Worm (Caenorhabditis elegans) whole organism, late embryonic: ENCODE measurements around the gene dop-3.
A peak's percentile ranks its signal among the peaks of the same experiment; 100 is the strongest.

Source experiments
- C38D4.7 ChIP-seq: fragments of 200-800 bp; sonication (Bioruptor generic); optimal IDR thresholded peaks from 2 replicates; lab custom pipeline; 2018; ENCODE audit warnings: mild to moderate bottlenecking, missing genetic modification characterization, moderate library complexity, missing compliant biosample characterization
- F13H6.1 ChIP-seq: sonication (generic microtip); optimal IDR thresholded peaks from 2 replicates; lab custom pipeline; 2016; ENCODE audit warnings: missing genetic modification characterization, missing compliant biosample characterization
- K02D7.2 ChIP-seq: sonication (generic microtip); optimal IDR thresholded peaks from 2 replicates; lab custom pipeline; 2017; ENCODE audit warnings: mild to moderate bottlenecking, missing genetic modification characterization, missing compliant biosample characterization
- ama-1 ChIP-seq: fragments of 150-350 bp; optimal IDR thresholded peaks from 2 replicates; lab custom pipeline; 2014
- ceh-19 ChIP-seq: fragments of 200-800 bp; sonication (Bioruptor generic); optimal IDR thresholded peaks from 2 replicates; lab custom pipeline; 2018; ENCODE audit warnings: mild to moderate bottlenecking, missing genetic modification characterization, missing compliant biosample characterization
- ceh-24 ChIP-seq: sonication (generic microtip); optimal IDR thresholded peaks from 2 replicates; lab custom pipeline; 2016; ENCODE audit warnings: mild to moderate bottlenecking, missing genetic modification characterization, missing compliant biosample characterization
- ceh-30 ChIP-seq: fragments of 150-350 bp; optimal IDR thresholded peaks from 2 replicates; lab custom pipeline; 2014; ENCODE audit warnings: missing biosample characterization, missing genetic modification characterization
- ceh-31 ChIP-seq: sonication (generic microtip); optimal IDR thresholded peaks from 2 replicates; lab custom pipeline; 2016; ENCODE audit warnings: missing genetic modification characterization, missing compliant biosample characterization
- ceh-34 ChIP-seq: sonication (generic microtip); optimal IDR thresholded peaks from 2 replicates; lab custom pipeline; 2016; ENCODE audit warnings: mild to moderate bottlenecking, missing genetic modification characterization, missing compliant biosample characterization
- ceh-6 ChIP-seq: fragments of 200-800 bp; sonication (Bioruptor generic); optimal IDR thresholded peaks from 2 replicates; lab custom pipeline; 2018; ENCODE audit warnings: mild to moderate bottlenecking, missing genetic modification characterization, missing compliant biosample characterization
- ceh-9 ChIP-seq: sonication (generic microtip); optimal IDR thresholded peaks from 2 replicates; lab custom pipeline; 2016; ENCODE audit warnings: mild to moderate bottlenecking, missing genetic modification characterization, inconsistent platforms, missing compliant biosample characterization
- dve-1 ChIP-seq: sonication (generic microtip); optimal IDR thresholded peaks from 2 replicates; lab custom pipeline; 2017; ENCODE audit warnings: antibody characterized with exemption, mild to moderate bottlenecking, missing genetic modification characterization, missing compliant biosample characterization
- elt-2 ChIP-seq: sonication (generic microtip); optimal IDR thresholded peaks from 2 replicates; lab custom pipeline; 2016; ENCODE audit warnings: missing genetic modification reagents, missing genetic modification characterization, missing compliant biosample characterization
- ets-4 ChIP-seq: sonication (generic microtip); optimal IDR thresholded peaks from 2 replicates; lab custom pipeline; 2016; ENCODE audit warnings: missing genetic modification characterization, missing compliant biosample characterization
- eyg-1 ChIP-seq: sonication (generic microtip); optimal IDR thresholded peaks from 2 replicates; lab custom pipeline; 2016; ENCODE audit warnings: missing genotype, missing genetic modification characterization, missing compliant biosample characterization
- gmeb-2 ChIP-seq: sonication (generic microtip); optimal IDR thresholded peaks from 2 replicates; lab custom pipeline; 2016; ENCODE audit warnings: missing genetic modification characterization, inconsistent platforms, missing compliant biosample characterization
- hlh-13 ChIP-seq: fragments of 200-800 bp; sonication (Bioruptor generic); optimal IDR thresholded peaks from 2 replicates; lab custom pipeline; 2018; ENCODE audit warnings: mild to moderate bottlenecking, missing genetic modification characterization, missing compliant biosample characterization
- hlh-15 ChIP-seq: sonication (generic microtip); optimal IDR thresholded peaks from 2 replicates; lab custom pipeline; 2016; ENCODE audit warnings: missing genetic modification characterization, missing compliant biosample characterization
- hlh-8 ChIP-seq: sonication (generic microtip); optimal IDR thresholded peaks from 2 replicates; lab custom pipeline; 2016; ENCODE audit warnings: missing genotype, missing genetic modification characterization, missing compliant biosample characterization
- lim-6 ChIP-seq: sonication (generic microtip); optimal IDR thresholded peaks from 2 replicates; lab custom pipeline; 2016; ENCODE audit warnings: missing genetic modification characterization, missing compliant biosample characterization
- lin-11 ChIP-seq: fragments of 200-800 bp; sonication (Bioruptor generic); optimal IDR thresholded peaks from 2 replicates; lab custom pipeline; 2018; ENCODE audit warnings: mild to moderate bottlenecking, missing genetic modification characterization, missing compliant biosample characterization
- madf-2 ChIP-seq: sonication (generic microtip); optimal IDR thresholded peaks from 2 replicates; lab custom pipeline; 2017; ENCODE audit warnings: missing genetic modification characterization, missing compliant biosample characterization
- nfya-1 ChIP-seq: sonication (generic microtip); optimal IDR thresholded peaks from 2 replicates; lab custom pipeline; 2017; ENCODE audit warnings: missing genetic modification characterization, mild to moderate bottlenecking, missing compliant biosample characterization, antibody characterized with exemption, moderate library complexity
- nhr-11 ChIP-seq: fragments of 150-350 bp; optimal IDR thresholded peaks from 2 replicates; lab custom pipeline; 2014; ENCODE audit warnings: missing biosample characterization, missing genetic modification characterization
- npax-4 ChIP-seq: sonication (generic microtip); optimal IDR thresholded peaks from 2 replicates; lab custom pipeline; 2016; ENCODE audit warnings: missing genetic modification characterization, missing compliant biosample characterization
- odd-2 ChIP-seq: sonication (generic microtip); optimal IDR thresholded peaks from 2 replicates; lab custom pipeline; 2017; ENCODE audit warnings: antibody characterized with exemption, mild to moderate bottlenecking, missing genetic modification characterization, missing compliant biosample characterization
- pat-9 ChIP-seq: fragments of 200-800 bp; sonication (Bioruptor generic); optimal IDR thresholded peaks from 2 replicates; lab custom pipeline; 2018; ENCODE audit warnings: mild to moderate bottlenecking, missing genetic modification characterization, moderate library complexity, missing compliant biosample characterization
- pax-1 ChIP-seq: fragments of 150-350 bp; optimal IDR thresholded peaks from 2 replicates; lab custom pipeline; 2014; ENCODE audit warnings: missing biosample characterization, missing genetic modification characterization
- pha-4 ChIP-seq: fragments of 150-350 bp; optimal IDR thresholded peaks from 2 replicates; lab custom pipeline; 2018; ENCODE audit warnings: missing biosample characterization, missing genetic modification reagents, missing genetic modification characterization
- pros-1 ChIP-seq: fragments of 150-350 bp; optimal IDR thresholded peaks from 2 replicates; lab custom pipeline; 2014; ENCODE audit warnings: missing biosample characterization, missing genetic modification reagents, missing genetic modification characterization
- sdc-2 ChIP-seq: sonication (generic microtip); optimal IDR thresholded peaks from 2 replicates; lab custom pipeline; 2016; ENCODE audit warnings: missing genotype, missing genetic modification characterization, missing compliant biosample characterization
- sox-2 ChIP-seq: fragments of 200-800 bp; sonication (Bioruptor generic); IDR thresholded peaks from 2 replicates; pipeline ENCODE4 v1.3.6; 2022; ENCODE audit warnings: missing genetic modification reagents, missing genetic modification characterization, missing compliant biosample characterization
- tbx-7 ChIP-seq: sonication (generic microtip); optimal IDR thresholded peaks from 2 replicates; lab custom pipeline; 2016; ENCODE audit warnings: missing genotype, missing genetic modification characterization, missing compliant biosample characterization
- unc-3 ChIP-seq, 2 experiments: fragments of 200-800 bp in 1 of 2; sonication (Bioruptor generic) in 1 of 2; sonication (generic microtip) in 1 of 2; conservative IDR thresholded peaks in 1 of 2; optimal IDR thresholded peaks in 1 of 2; 2 replicates each; pipeline versions ENCODE4 v1.3.6 to Lab custom; 2016 to 2022; ENCODE audit warnings: missing compliant biosample characterization in 2 of 2, missing genetic modification characterization in 2 of 2, missing genetic modification reagents in 1 of 2
- unc-42 ChIP-seq: sonication (generic microtip); optimal IDR thresholded peaks from 2 replicates; lab custom pipeline; 2016; ENCODE audit warnings: missing genotype, missing genetic modification characterization, missing compliant biosample characterization
- unc-55 ChIP-seq: sonication (generic microtip); optimal IDR thresholded peaks from 2 replicates; lab custom pipeline; 2017; ENCODE audit warnings: missing biosample characterization, missing genetic modification reagents, missing genetic modification characterization
- unc-86 ChIP-seq: sonication (generic microtip); optimal IDR thresholded peaks from 2 replicates; lab custom pipeline; 2016; ENCODE audit warnings: missing genetic modification characterization, missing compliant biosample characterization

dop-3 gene

DNA sequence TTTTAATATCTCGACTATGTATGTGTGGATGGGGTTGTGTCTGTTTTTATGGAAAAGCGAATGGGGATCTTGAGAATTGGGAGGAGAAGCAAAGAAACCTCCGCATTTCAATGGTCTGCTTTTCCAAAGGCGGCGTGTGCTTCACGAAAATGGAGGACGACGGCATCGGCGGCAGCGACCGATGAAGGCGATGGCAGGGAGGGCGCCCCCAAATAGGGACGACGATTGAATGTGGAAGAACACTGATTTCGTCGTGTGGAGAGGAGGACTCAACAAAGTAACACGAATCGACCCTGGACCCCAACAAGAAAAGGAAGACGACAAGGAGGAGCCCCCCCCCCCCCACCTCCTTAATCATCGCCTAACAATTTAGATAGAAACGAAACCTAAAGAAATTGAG, 3.5 kb upstream of the dop-3 start:
- TF ChIP-seq nhr-11 (no peak), lim-6 (tag; lab: Kevin White, UChicago) (no peak), ceh-9 (no peak), pax-1 (no peak), ama-1 (lab: Kevin White, UChicago) (no peak), eyg-1 (tag; lab: Kevin White, UChicago) (no peak), pha-4 (no peak), tbx-7 (tag; lab: Kevin White, UChicago) (no peak), pat-9 (no peak), odd-2 (tag; lab: Kevin White, UChicago) (no peak), unc-86 (tag; lab: Kevin White, UChicago) (no peak), ceh-30 (no peak), hlh-8 (tag; lab: Kevin White, UChicago) (no peak), sdc-2 (tag; lab: Kevin White, UChicago) (no peak), ceh-24 (tag; lab: Kevin White, UChicago) (no peak), dve-1 (tag; lab: Kevin White, UChicago) (no peak), elt-2 (no peak), ceh-19 (GFP tag; lab: Kevin White, UChicago) (no peak), hlh-13 (GFP tag; lab: Kevin White, UChicago) (no peak), K02D7.2 (tag; lab: Kevin White, UChicago) (no peak)

DNA sequence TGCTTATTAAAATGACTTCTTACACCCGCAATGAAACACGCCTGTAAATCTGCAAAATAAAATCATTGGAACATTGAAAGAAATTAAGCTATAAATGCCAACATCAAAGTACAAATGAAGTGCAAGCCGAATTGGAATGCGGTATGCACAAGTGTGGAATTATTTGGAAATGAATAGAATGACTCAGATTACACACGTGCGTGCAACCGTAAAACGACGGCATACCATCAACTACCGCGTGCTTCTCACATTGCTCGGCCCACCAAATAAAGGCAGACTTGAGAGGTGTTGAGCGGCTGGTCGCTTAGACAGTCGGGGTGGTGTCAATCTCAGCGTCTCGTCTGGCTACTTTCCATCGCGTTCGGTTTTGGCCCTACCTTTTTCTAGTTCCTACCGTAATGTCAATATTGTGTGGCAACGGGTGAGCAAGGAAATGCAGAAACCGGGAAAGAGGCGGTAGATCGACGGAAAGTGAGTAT, 7.1 kb downstream of the dop-3 start, which contains the start of gene aaim-1:
aaim-1 (minus strand) TSS at position 51 of the 479 bp plus-strand sequence.
- TF ChIP-seq ceh-34 (tag; lab: Kevin White, UChicago) (peak; percentile 32), tbx-7 (tag; lab: Kevin White, UChicago) (no peak)

DNA sequence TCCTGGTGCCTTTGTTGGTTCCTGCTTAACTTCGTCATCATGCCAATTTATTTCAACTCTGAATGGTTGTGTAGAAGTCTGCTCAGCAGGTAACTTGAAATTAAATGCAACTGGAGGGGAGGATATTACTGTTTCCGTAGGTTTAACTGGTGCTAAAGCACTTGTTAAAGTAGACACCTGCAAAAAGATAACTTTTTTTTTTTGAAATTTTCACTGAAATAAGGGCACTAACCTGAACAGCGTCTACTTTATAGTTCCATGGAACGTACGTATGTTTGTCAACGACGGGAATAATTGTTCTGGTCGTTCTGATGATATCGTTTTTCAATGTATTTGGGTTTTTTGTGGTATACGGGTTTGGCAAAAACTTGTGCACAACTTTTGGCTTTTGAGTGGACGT, 9.0 kb downstream of the dop-3 start:
- TF ChIP-seq sox-2 (GFP tag; lab: Robert Waterston, UW) (no peak), tbx-7 (tag; lab: Kevin White, UChicago) (no peak)

DNA sequence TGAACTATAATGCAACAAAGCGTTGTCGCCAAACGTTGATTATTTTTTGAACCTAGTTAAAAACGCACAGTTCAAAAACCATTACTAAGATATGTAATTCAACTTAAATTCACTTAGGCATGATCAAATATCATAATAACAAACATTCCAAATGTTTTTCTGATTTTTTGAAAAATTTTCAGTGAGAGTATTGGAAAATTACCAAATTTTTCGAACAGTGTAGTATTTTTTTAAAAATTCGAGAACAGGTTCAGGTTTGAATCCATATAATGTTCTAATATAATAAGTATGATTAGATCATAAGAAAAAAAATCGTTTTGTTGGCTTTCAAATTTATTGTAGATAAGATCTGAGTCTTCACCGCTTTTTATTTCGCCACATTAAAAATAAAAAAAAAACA, 15.9 kb downstream of the dop-3 start:
- TF ChIP-seq pros-1 (tag; lab: Kevin White, UChicago), result no peak
- TF ChIP-seq unc-55 (GFP tag; lab: Kevin White, UChicago), result no peak
- no peak for TF ChIP-seq ets-4 (tag; lab: Kevin White, UChicago)
- TF ChIP-seq nfya-1, result no peak
- no peak for TF ChIP-seq gmeb-2
- no peak for TF ChIP-seq lin-11 (tag; lab: Kevin White, UChicago)
- TF ChIP-seq unc-3 (GFP tag; conservative IDR thresholded peaks at IDR 0.05; lab: Robert Waterston, UW), result no peak
- TF ChIP-seq unc-3 (tag; optimal IDR thresholded peaks at IDR 0.05; lab: Kevin White, UChicago), result no peak
- no peak for TF ChIP-seq hlh-15 (tag; lab: Kevin White, UChicago)
- no peak for TF ChIP-seq ceh-6 (GFP tag; lab: Kevin White, UChicago)
- TF ChIP-seq C38D4.7 (GFP tag; lab: Kevin White, UChicago), result no peak
- no peak for TF ChIP-seq npax-4 (tag; lab: Kevin White, UChicago)
- TF ChIP-seq madf-2 (tag; lab: Kevin White, UChicago), result no peak
- TF ChIP-seq ceh-31, result no peak
- TF ChIP-seq F13H6.1 (tag; lab: Kevin White, UChicago), result no peak
- TF ChIP-seq ceh-30, result no peak
- TF ChIP-seq unc-42, result no peak
